Fruit fly (Drosophila melanogaster) whole organism, embryonic: ENCODE data around the gene Hexo2.

Source experiments
- CG4820 ChIP-seq: fragments of 200-800 bp; sonication (Bioruptor generic); optimal IDR thresholded peaks from 3 replicates; lab custom pipeline; 2016; ENCODE audit warnings: missing biosample characterization, missing genetic modification characterization
- H2.0 ChIP-seq: fragments of 200-800 bp; sonication (Bioruptor generic); IDR thresholded peaks from 2 replicates; pipeline ENCODE4 v1.3.6; 2022; ENCODE audit warnings: missing biosample characterization, missing genetic modification characterization
- gro ChIP-seq: fragments of 200-800 bp; sonication (Bioruptor generic); optimal IDR thresholded peaks from 2 replicates; lab custom pipeline; 2016; ENCODE audit warnings: missing biosample characterization, missing genetic modification characterization
- ttk ChIP-seq: fragments of 200-800 bp; sonication (Bioruptor generic); IDR thresholded peaks from 2 replicates; pipeline ENCODE4 v2.1.2; 2022; ENCODE audit warnings: missing biosample characterization, missing genetic modification characterization

dm6 chrX:8685394-8685793 lies 24.1 kb upstream of the Hexo2 start:
- TF ChIP-seq H2.0 (GFP tag; lab: Robert Waterston, UW) (no peak), gro (GFP tag; lab: Kevin White, UChicago) (no peak), CG4820 (no peak), ttk (no peak)
